Worm (Caenorhabditis elegans): Measurements from ENCODE around the gene cnc-8.

DNA sequence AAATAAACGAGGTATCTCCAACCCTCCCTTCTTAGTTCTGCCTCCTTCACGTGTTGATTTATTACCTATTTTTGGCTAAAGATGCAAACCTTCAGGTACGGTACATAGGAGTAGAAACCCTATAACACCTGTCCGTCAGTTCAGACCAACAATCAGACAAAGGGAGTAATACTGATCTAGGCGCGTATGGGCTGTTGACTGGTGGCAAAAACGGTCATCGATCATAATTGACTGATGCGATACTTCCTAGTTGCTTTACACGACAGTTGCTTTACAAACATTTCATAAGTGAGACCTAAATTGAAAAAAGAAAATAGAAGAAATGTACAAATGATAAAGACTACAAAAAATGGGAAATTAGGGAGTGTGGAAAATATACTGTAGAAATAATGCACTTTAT, 43.8 kb downstream of the cnc-8 start:
- TF ChIP-seq isw-1 (GFP tag; IDR thresholded peaks at IDR 0.05) (no peak), lin-15B (tag; optimal IDR thresholded peaks at IDR 0.05) (no peak), nhr-237 (tag; optimal IDR thresholded peaks at IDR 0.05) (no peak), ceh-82 (tag; optimal IDR thresholded peaks at IDR 0.05) (no peak), nhr-76 (tag; optimal IDR thresholded peaks at IDR 0.05) (no peak), aly-2 (tag; optimal IDR thresholded peaks at IDR 0.05) (no peak), unc-30 (tag; optimal IDR thresholded peaks at IDR 0.05) (no peak), alr-1 (tag; optimal IDR thresholded peaks at IDR 0.05; ENCODE audit: borderline replicate concordance) (no peak), xbp-1 (tag; optimal IDR thresholded peaks at IDR 0.05) (no peak), egl-27 (tag; optimal IDR thresholded peaks at IDR 0.05) (no peak), hpl-2 (GFP tag; optimal IDR thresholded peaks at IDR 0.05) (no peak), tbx-2 (tag; optimal IDR thresholded peaks at IDR 0.05) (no peak)
